Worm (Caenorhabditis elegans): ENCODE data around the gene F40G9.15.

F40G9.15 gene

DNA sequence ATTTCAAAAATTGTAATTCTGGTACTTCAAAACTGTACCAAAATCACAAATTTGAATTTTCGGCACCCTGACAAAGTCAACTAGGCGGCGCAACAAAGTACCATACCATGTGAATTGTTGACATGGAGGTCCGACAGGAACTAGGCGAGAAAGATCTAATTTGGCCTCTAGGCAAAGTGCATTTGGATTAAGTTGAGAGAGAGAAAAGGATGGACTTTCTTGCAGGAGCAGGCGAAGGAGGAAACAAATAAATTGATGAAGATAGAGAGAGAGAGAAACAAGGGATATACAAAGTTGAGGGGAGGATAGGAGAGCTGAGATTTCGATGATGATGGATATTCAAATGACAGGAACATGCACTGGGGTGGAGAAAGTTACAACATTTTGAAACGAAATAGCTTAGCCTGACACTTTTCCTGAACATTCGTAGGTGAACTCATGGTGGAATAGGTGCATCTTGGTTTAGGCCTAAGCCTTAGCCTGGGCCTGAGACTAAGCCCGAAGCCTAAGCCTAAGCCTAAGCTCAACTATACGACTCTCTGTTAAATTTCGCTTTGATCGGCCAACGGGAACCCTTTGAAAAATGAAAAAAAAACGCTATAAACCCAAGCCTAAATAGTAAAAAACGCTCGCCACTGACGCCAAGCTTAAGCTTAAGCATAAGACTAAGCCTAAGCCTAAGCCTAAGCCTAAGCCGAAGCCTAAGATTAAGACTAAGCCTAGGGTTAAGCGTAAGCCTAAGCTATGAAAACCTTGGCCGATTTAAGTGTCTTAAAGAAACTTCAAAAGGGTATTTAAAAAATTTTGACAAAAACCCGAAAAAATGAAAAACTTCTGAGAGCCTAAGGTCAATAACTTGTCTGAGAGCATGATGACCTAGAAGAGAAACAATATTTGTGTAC is 26.9 kb downstream of the F40G9.15 start:
- TF ChIP-seq ceh-14 (tag; optimal IDR thresholded peaks at IDR 0.05) (no peak), unc-55 (GFP tag; optimal IDR thresholded peaks at IDR 0.05) (peak; percentile 59), fkh-10 (GFP tag; optimal IDR thresholded peaks at IDR 0.05) (peak; percentile 72), ceh-31 (tag; optimal IDR thresholded peaks at IDR 0.05) (peak; percentile 31), ceh-2 (tag; optimal IDR thresholded peaks at IDR 0.05) (no peak), pqm-1 (tag; optimal IDR thresholded peaks at IDR 0.05) (no peak), sox-4 (tag; optimal IDR thresholded peaks at IDR 0.05) (no peak), mec-3 (tag; optimal IDR thresholded peaks at IDR 0.05; ENCODE audit: borderline replicate concordance) (no peak), pha-2 (tag; optimal IDR thresholded peaks at IDR 0.05) (no peak), unc-42 (tag; optimal IDR thresholded peaks at IDR 0.05) (peak; percentile 95), ceh-6 (GFP tag; optimal IDR thresholded peaks at IDR 0.05) (no peak)

DNA sequence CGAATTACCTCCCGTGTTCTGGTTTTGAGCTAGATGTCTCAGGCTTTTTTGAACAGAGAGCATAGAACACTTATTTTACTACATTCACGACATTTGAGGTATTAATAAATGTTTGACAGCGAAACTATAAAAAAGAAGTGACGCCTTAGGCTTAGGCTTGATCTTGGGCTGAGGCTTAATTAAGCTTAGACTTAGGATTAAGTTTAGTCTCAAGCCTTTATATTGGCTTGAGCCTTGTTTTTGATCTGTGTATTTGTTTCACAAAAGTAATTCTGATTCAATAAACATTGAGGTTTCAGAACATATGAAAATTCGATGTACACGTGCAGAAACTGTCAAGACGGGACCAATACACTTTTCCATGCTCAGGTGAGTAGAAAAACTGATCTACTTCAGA is 27.5 kb downstream of the F40G9.15 start, which contains the start of gene klp-20:
Gene klp-20 (plus strand): TSS at position 298 of the 397 bp plus-strand sequence.
- TF ChIP-seq odd-2 (tag; optimal IDR thresholded peaks at IDR 0.05): no peak

DNA sequence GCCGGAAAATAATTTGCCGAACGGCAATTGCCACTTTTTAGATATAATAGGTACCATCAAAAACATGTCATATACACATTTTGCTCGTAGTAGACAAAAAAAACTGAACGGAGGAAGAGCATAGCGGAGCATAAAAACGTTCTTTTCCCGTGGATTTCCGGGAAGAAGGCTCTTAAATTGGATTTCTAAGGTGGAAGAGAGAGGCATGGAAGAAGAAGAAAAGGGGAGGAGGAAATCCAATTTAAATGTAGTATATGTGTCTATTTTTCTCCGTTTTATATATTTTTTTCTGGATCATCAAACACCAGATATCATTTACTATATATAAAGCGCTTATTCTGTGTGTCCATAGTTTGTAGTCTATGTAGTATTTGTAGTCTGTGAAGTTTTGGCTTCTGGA is 29.2 kb downstream of the F40G9.15 start:
- TF ChIP-seq pax-1 (tag; optimal IDR thresholded peaks at IDR 0.05) (no peak), unc-42 (tag; optimal IDR thresholded peaks at IDR 0.05) (peak; percentile 65), nfya-1 (tag; optimal IDR thresholded peaks at IDR 0.05) (no peak), C38D4.7 (GFP tag; optimal IDR thresholded peaks at IDR 0.05) (no peak), elt-4 (tag; optimal IDR thresholded peaks at IDR 0.05) (no peak), madf-2 (tag; optimal IDR thresholded peaks at IDR 0.05) (no peak)

DNA sequence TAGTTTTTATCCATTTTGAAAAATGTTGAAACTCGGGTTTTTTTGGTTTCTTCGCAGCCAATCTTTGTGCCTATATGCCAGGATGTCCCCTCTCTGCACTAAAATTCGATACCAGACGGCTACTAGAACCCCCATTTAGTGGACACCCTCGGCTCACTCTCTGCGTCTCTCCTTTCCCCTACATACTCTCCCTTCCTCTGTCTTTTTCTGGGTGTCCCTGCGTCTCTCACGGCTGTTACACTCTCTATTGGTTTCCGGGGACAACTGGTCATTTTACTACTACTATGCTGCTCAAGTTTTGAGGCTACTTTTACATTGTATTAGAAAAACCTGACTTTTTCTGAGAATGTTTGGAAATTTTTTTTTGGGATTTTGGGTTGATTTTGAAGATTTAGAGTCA is 38.2 kb downstream of the F40G9.15 start:
- TF ChIP-seq odd-2 (tag; optimal IDR thresholded peaks at IDR 0.05): no peak
- TF ChIP-seq lin-11 (tag; optimal IDR thresholded peaks at IDR 0.05): no peak
- peak; percentile 49 for TF ChIP-seq ceh-31 (tag; optimal IDR thresholded peaks at IDR 0.05)
- TF ChIP-seq ceh-22 (tag; optimal IDR thresholded peaks at IDR 0.05): no peak
- no peak for TF ChIP-seq Y22D7AL.16 (tag; optimal IDR thresholded peaks at IDR 0.05)
- TF ChIP-seq ceh-34 (tag; optimal IDR thresholded peaks at IDR 0.05): peak; percentile 46
- TF ChIP-seq lim-6 (tag; optimal IDR thresholded peaks at IDR 0.05): no peak
- TF ChIP-seq ceh-18 (tag; optimal IDR thresholded peaks at IDR 0.05): no peak
- TF ChIP-seq ceh-48 (tag; optimal IDR thresholded peaks at IDR 0.05): peak; percentile 6
- TF ChIP-seq sox-4 (tag; optimal IDR thresholded peaks at IDR 0.05): no peak
- peak; percentile 29 for TF ChIP-seq unc-42 (tag; optimal IDR thresholded peaks at IDR 0.05)
- no peak for TF ChIP-seq K02D7.2 (tag; optimal IDR thresholded peaks at IDR 0.05)
- TF ChIP-seq hlh-13 (GFP tag; optimal IDR thresholded peaks at IDR 0.05): no peak
- no peak for TF ChIP-seq pros-1 (tag; optimal IDR thresholded peaks at IDR 0.05)
- no peak for TF ChIP-seq fkh-6 (tag; optimal IDR thresholded peaks at IDR 0.05)
- TF ChIP-seq hlh-8 (tag; optimal IDR thresholded peaks at IDR 0.05): no peak
- no peak for TF ChIP-seq C38D4.7 (GFP tag; optimal IDR thresholded peaks at IDR 0.05)
- peak; percentile 20 for TF ChIP-seq nfya-1 (tag; optimal IDR thresholded peaks at IDR 0.05)
- TF ChIP-seq nhr-11 (tag; optimal IDR thresholded peaks at IDR 0.05): no peak
- no peak for TF ChIP-seq hlh-6 (tag; optimal IDR thresholded peaks at IDR 0.05)
- TF ChIP-seq pha-4 (tag; optimal IDR thresholded peaks at IDR 0.05): no peak
- TF ChIP-seq K09A11.1 (tag; optimal IDR thresholded peaks at IDR 0.05; ENCODE audit: insufficient read depth): no peak
- no peak for TF ChIP-seq fax-1 (tag; optimal IDR thresholded peaks at IDR 0.05)
- no peak for TF ChIP-seq ahr-1 (tag; optimal IDR thresholded peaks at IDR 0.05)
- no peak for TF ChIP-seq eyg-1 (tag; optimal IDR thresholded peaks at IDR 0.05)
- no peak for TF ChIP-seq tbx-7 (tag; optimal IDR thresholded peaks at IDR 0.05)

All from whole organism, late embryonic.